Fruit fly (Drosophila melanogaster) whole organism, embryonic: ENCODE data around the gene bin.

ENCODE experiments used
- Bdp1 ChIP-seq: fragments of 200-800 bp; sonication (Bioruptor generic); optimal IDR thresholded peaks from 3 replicates; lab custom pipeline; 2016; ENCODE audit warnings: missing biosample characterization, missing genetic modification characterization
- C15 ChIP-seq: fragments of 200-800 bp; sonication (Bioruptor generic); IDR thresholded peaks from 3 replicates; pipeline ENCODE4 v1.3.6; 2022; ENCODE audit warnings: missing biosample characterization, missing genetic modification characterization
- CG10462 ChIP-seq: fragments of 200-800 bp; sonication (Bioruptor generic); optimal IDR thresholded peaks from 2 replicates; lab custom pipeline; 2016; ENCODE audit warnings: missing biosample characterization, missing genetic modification characterization
- CG11247 ChIP-seq: fragments of 200-800 bp; sonication (Bioruptor generic); IDR thresholded peaks from 2 replicates; pipeline ENCODE4 v1.3.6; 2022; ENCODE audit warnings: missing biosample characterization, missing genetic modification characterization
- CG12155 ChIP-seq: fragments of 200-800 bp; sonication (Bioruptor generic); optimal IDR thresholded peaks from 3 replicates; lab custom pipeline; 2016; ENCODE audit warnings: missing biosample characterization, missing genetic modification characterization
- CG13424 ChIP-seq: fragments of 200-800 bp; sonication (Bioruptor generic); optimal IDR thresholded peaks from 2 replicates; lab custom pipeline; 2019; ENCODE audit warnings: missing biosample characterization, mild to moderate bottlenecking, missing genetic modification characterization, moderate library complexity
- CG15479 ChIP-seq: fragments of 200-800 bp; sonication (Bioruptor generic); optimal IDR thresholded peaks from 3 replicates; lab custom pipeline; 2019; ENCODE audit warnings: missing biosample characterization, mild to moderate bottlenecking, missing genetic modification characterization, moderate library complexity
- CG16815 ChIP-seq: fragments of 200-800 bp; sonication (Bioruptor generic); optimal IDR thresholded peaks from 3 replicates; lab custom pipeline; 2017; ENCODE audit warnings: missing biosample characterization, mild to moderate bottlenecking, missing genetic modification characterization
- CG17568 ChIP-seq: fragments of 200-800 bp; sonication (Bioruptor generic); optimal IDR thresholded peaks from 2 replicates; lab custom pipeline; 2018; ENCODE audit warnings: missing biosample characterization, mild to moderate bottlenecking, missing genetic modification characterization, moderate library complexity
- CG18764 ChIP-seq: fragments of 200-800 bp; sonication (Bioruptor generic); optimal IDR thresholded peaks from 3 replicates; lab custom pipeline; 2016; ENCODE audit warnings: missing biosample characterization, missing genetic modification characterization
- CG30403 ChIP-seq: fragments of 200-800 bp; sonication (Bioruptor generic); optimal IDR thresholded peaks from 3 replicates; lab custom pipeline; 2016; ENCODE audit warnings: missing biosample characterization, missing genetic modification characterization
- CG34376 ChIP-seq: fragments of 200-800 bp; sonication (Bioruptor generic); optimal IDR thresholded peaks from 2 replicates; lab custom pipeline; 2018; ENCODE audit warnings: missing biosample characterization, mild to moderate bottlenecking, missing genetic modification characterization
- CG4707 ChIP-seq: fragments of 200-800 bp; sonication (Bioruptor generic); optimal IDR thresholded peaks from 2 replicates; lab custom pipeline; 2018; ENCODE audit warnings: missing biosample characterization, mild to moderate bottlenecking, missing genetic modification characterization, moderate library complexity
- CG6689 ChIP-seq: fragments of 200-800 bp; sonication (Bioruptor generic); IDR thresholded peaks from 2 replicates; pipeline ENCODE4 v1.3.6; 2022; ENCODE audit warnings: missing biosample characterization, missing genetic modification characterization
- CG7271 ChIP-seq: fragments of 200-800 bp; sonication (Bioruptor generic); optimal IDR thresholded peaks from 2 replicates; lab custom pipeline; 2018; ENCODE audit warnings: missing biosample characterization, mild to moderate bottlenecking, missing genetic modification characterization, moderate library complexity
- CG7987 ChIP-seq: fragments of 200-800 bp; sonication (Bioruptor generic); optimal IDR thresholded peaks from 2 replicates; lab custom pipeline; 2018; ENCODE audit warnings: missing biosample characterization, mild to moderate bottlenecking, missing genetic modification characterization, moderate library complexity
- CG8765 ChIP-seq: fragments of 200-800 bp; sonication (Bioruptor generic); IDR thresholded peaks from 2 replicates; pipeline ENCODE4 v1.3.6; 2022; ENCODE audit warnings: missing biosample characterization, missing genetic modification characterization
- CG9727 ChIP-seq: fragments of 200-800 bp; sonication (Bioruptor generic); optimal IDR thresholded peaks from 3 replicates; lab custom pipeline; 2017; ENCODE audit warnings: missing biosample characterization, mild to moderate bottlenecking, missing genetic modification characterization
- Dbx ChIP-seq: fragments of 200-800 bp; sonication (Bioruptor generic); IDR thresholded peaks from 3 replicates; pipeline ENCODE4 v1.3.6; 2022; ENCODE audit warnings: missing biosample characterization, missing genetic modification characterization
- Drgx ChIP-seq: fragments of 200-800 bp; sonication (Bioruptor generic); IDR thresholded peaks from 2 replicates; pipeline ENCODE4 v1.3.6; 2022; ENCODE audit warnings: missing biosample characterization, missing genetic modification characterization
- Elba2 ChIP-seq: fragments of 200-800 bp; sonication (Bioruptor generic); optimal IDR thresholded peaks from 3 replicates; lab custom pipeline; 2016; ENCODE audit warnings: missing biosample characterization, missing genetic modification characterization
- GATAe ChIP-seq: fragments of 200-800 bp; sonication (Bioruptor generic); conservative IDR thresholded peaks from 2 replicates; pipeline ENCODE4 v1.3.6; 2022; ENCODE audit warnings: missing biosample characterization, missing genetic modification characterization
- Hand ChIP-seq: fragments of 200-800 bp; sonication (Bioruptor generic); optimal IDR thresholded peaks from 2 replicates; lab custom pipeline; 2017; ENCODE audit warnings: mild to moderate bottlenecking, missing biosample characterization, missing genetic modification reagents, missing genetic modification characterization
- Hsf ChIP-seq: fragments of 200-800 bp; sonication (Bioruptor generic); optimal IDR thresholded peaks from 3 replicates; lab custom pipeline; 2016; ENCODE audit warnings: missing biosample characterization, missing genetic modification characterization
- Med ChIP-seq: fragments of 200-800 bp; sonication (Bioruptor generic); peaks from one replicate; lab custom pipeline; 2016; ENCODE audit warnings: missing biosample characterization, missing genetic modification characterization, mild to moderate bottlenecking, inconsistent platforms, moderate library complexity
- Meics ChIP-seq: fragments of 200-800 bp; sonication (Bioruptor generic); optimal IDR thresholded peaks from 2 replicates; lab custom pipeline; 2017; ENCODE audit warnings: missing biosample characterization, mild to moderate bottlenecking, missing genetic modification characterization
- Oli ChIP-seq: fragments of 200-800 bp; sonication (Bioruptor generic); optimal IDR thresholded peaks from 2 replicates; lab custom pipeline; 2018; ENCODE audit warnings: missing biosample characterization, mild to moderate bottlenecking, missing genetic modification characterization, moderate library complexity
- Pdp1 ChIP-seq, 2 experiments: fragments of 200-800 bp; sonication (Bioruptor generic); optimal IDR thresholded peaks; 3 replicates each; lab custom pipeline; 2016; ENCODE audit warnings: missing biosample characterization in 2 of 2, missing genetic modification characterization in 2 of 2, mild to moderate bottlenecking in 1 of 2, moderate library complexity in 1 of 2
- Side ChIP-seq: fragments of 200-800 bp; sonication (Bioruptor generic); optimal IDR thresholded peaks from 2 replicates; lab custom pipeline; 2016; ENCODE audit warnings: missing biosample characterization, missing genetic modification characterization
- bsh ChIP-seq, 2 experiments: fragments of 200-800 bp; sonication (Bioruptor generic); optimal IDR thresholded peaks; 2 replicates each; lab custom pipeline; 2017 to 2018; ENCODE audit warnings: mild to moderate bottlenecking in 2 of 2, missing biosample characterization in 2 of 2, missing genetic modification characterization in 2 of 2, moderate library complexity in 1 of 2
- crol ChIP-seq: fragments of 200-800 bp; sonication (Bioruptor generic); IDR thresholded peaks from 2 replicates; pipeline ENCODE4 v1.3.6; 2022; ENCODE audit warnings: missing biosample characterization, missing genetic modification characterization
- exex ChIP-seq: fragments of 200-800 bp; sonication (Bioruptor generic); optimal IDR thresholded peaks from 4 replicates; lab custom pipeline; 2018; ENCODE audit warnings: missing biosample characterization, mild to moderate bottlenecking, missing genetic modification characterization, moderate library complexity
- hkb ChIP-seq, 2 experiments: fragments of 200-800 bp in 1 of 2; fragments of >200 bp in 1 of 2; sonication (Bioruptor generic) in 1 of 2; IDR thresholded peaks in 1 of 2; optimal IDR thresholded peaks in 1 of 2; 2 replicates each; pipeline versions ENCODE4 v1.3.6 to Lab custom; 2017 to 2022; ENCODE audit warnings: missing biosample characterization in 1 of 2, missing genetic modification characterization in 1 of 2
- hth ChIP-seq: fragments of >200 bp; optimal IDR thresholded peaks from 2 replicates; lab custom pipeline; 2017; ENCODE audit warnings: inconsistent platforms
- insv ChIP-seq, 2 experiments: fragments of 200-800 bp; sonication (Bioruptor generic); optimal IDR thresholded peaks; 3 replicates each; lab custom pipeline; 2016 to 2018; ENCODE audit warnings: missing biosample characterization in 2 of 2, missing genetic modification characterization in 2 of 2
- mirr ChIP-seq: fragments of 200-800 bp; sonication (Bioruptor generic); optimal IDR thresholded peaks from 3 replicates; lab custom pipeline; 2018; ENCODE audit warnings: missing biosample characterization, mild to moderate bottlenecking, missing genetic modification characterization
- org-1 ChIP-seq: fragments of 200-800 bp; sonication (Bioruptor generic); optimal IDR thresholded peaks from 2 replicates; lab custom pipeline; 2017; ENCODE audit warnings: missing biosample characterization, missing genetic modification characterization
- otp ChIP-seq: fragments of 200-800 bp; sonication (Bioruptor generic); IDR thresholded peaks from 3 replicates; pipeline ENCODE4, ENCODE4 v1.3.6; 2022; ENCODE audit warnings: missing biosample characterization, missing genetic modification characterization
- pnt ChIP-seq: fragments of 200-800 bp; sonication (Bioruptor generic); optimal IDR thresholded peaks from 3 replicates; lab custom pipeline; 2016; ENCODE audit warnings: missing biosample characterization, missing genetic modification characterization
- repo ChIP-seq: fragments of 200-800 bp; sonication (Bioruptor generic); optimal IDR thresholded peaks from 2 replicates; lab custom pipeline; 2016; ENCODE audit warnings: missing biosample characterization, missing genetic modification characterization
- sens ChIP-seq: fragments of 200-800 bp; sonication (Bioruptor generic); peaks from one replicate; lab custom pipeline; 2016; ENCODE audit warnings: missing biosample characterization, missing genetic modification characterization
- slbo ChIP-seq: fragments of 200-800 bp; sonication (Bioruptor generic); IDR thresholded peaks from 2 replicates; pipeline ENCODE4 v1.3.6; 2022; ENCODE audit warnings: missing biosample characterization, missing genetic modification characterization
- slou ChIP-seq: fragments of 200-800 bp; sonication (Bioruptor generic); optimal IDR thresholded peaks from 3 replicates; lab custom pipeline; 2016; ENCODE audit warnings: missing biosample characterization, missing genetic modification characterization
- sug ChIP-seq: fragments of 200-800 bp; optimal IDR thresholded peaks from 2 replicates; lab custom pipeline; 2019; ENCODE audit warnings: missing biosample characterization, mild to moderate bottlenecking, missing genetic modification characterization, moderate library complexity
- tin ChIP-seq: fragments of 200-800 bp; sonication (Bioruptor generic); optimal IDR thresholded peaks from 3 replicates; lab custom pipeline; 2016; ENCODE audit warnings: missing biosample characterization, missing genetic modification characterization
- tio ChIP-seq: fragments of 200-800 bp; sonication (Bioruptor generic); optimal IDR thresholded peaks from 2 replicates; lab custom pipeline; 2017; ENCODE audit warnings: missing biosample characterization, missing genetic modification characterization, inconsistent platforms
- tll ChIP-seq, 2 experiments: fragments of 200-800 bp in 1 of 2; fragments of >200 bp in 1 of 2; sonication (Bioruptor generic) in 1 of 2; optimal IDR thresholded peaks; 2 replicates each; lab custom pipeline; 2017 to 2019; ENCODE audit warnings: missing biosample characterization in 2 of 2, missing genetic modification characterization in 2 of 2, mild to moderate bottlenecking in 1 of 2, moderate library complexity in 1 of 2
- vfl ChIP-seq: fragments of 200-800 bp; sonication (Bioruptor generic); optimal IDR thresholded peaks from 2 replicates; lab custom pipeline; 2016; ENCODE audit warnings: missing biosample characterization, missing genetic modification characterization
- vnd ChIP-seq: fragments of 200-800 bp; sonication (Bioruptor generic); IDR thresholded peaks from 3 replicates; pipeline ENCODE4 v1.3.6; 2022; ENCODE audit warnings: missing biosample characterization, missing genetic modification characterization; ENCODE audit not compliant: partially characterized antibody

The bin gene

DNA sequence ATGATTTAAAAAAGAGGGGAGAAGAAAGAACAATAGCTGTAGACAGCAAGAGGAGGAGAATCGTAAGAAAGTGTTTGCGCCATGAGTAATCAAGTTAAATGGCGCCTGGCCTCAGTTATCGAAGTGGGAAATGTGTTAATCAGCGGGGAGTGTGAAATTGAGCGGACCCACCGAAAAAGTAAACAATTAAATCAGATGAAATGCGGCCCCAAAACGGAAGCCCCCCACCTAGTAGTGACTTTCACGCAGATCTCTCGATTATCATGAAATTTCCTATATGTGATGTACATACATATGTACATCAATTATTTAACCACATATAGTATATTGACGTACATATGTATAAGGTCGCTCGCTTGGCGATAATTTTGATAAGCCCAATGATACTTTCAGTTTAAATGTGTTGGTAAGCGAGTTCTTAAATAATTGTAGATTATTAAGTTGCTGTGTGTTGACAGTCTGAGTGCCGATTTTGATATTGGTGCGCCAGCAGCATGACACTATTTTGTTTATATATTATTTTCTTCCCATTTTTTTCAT is 13.8 kb upstream of the bin start:
- peak; percentile 55 for TF ChIP-seq Med (GFP tag; lab: Kevin White, UChicago)
- TF ChIP-seq Dbx (GFP tag; lab: Robert Waterston, UW) = no peak
- peak; percentile 7 for TF ChIP-seq mirr
- TF ChIP-seq Elba2 (GFP tag; lab: Kevin White, UChicago) = no peak
- TF ChIP-seq sens (GFP tag; lab: Kevin White, UChicago) = peak; percentile 71
- TF ChIP-seq pnt (GFP tag; lab: Kevin White, UChicago) = no peak
- peak in 1 of 2 experiments; percentile 2 for TF ChIP-seq Pdp1 (GFP tag; optimal IDR thresholded peaks at IDR 0.05; lab: Kevin White, UChicago)
- TF ChIP-seq GATAe (GFP tag; lab: Robert Waterston, UW) = 0 out of 2 replicates have a peak, but pooled peaks have one; percentile 26
- TF ChIP-seq crol (GFP tag; lab: Robert Waterston, UW) = peak; percentile 40; the same call in 1 of the 2 replicates
- peak; percentile 47 for TF ChIP-seq exex (tag; lab: Kevin White, UChicago)
- no peak for TF ChIP-seq CG12155 (GFP tag; lab: Kevin White, UChicago)
- TF ChIP-seq insv (GFP tag; optimal IDR thresholded peaks at IDR 0.05; lab: Kevin White, UChicago) = no peak
- no peak for TF ChIP-seq org-1 (GFP tag; lab: Kevin White, UChicago)
- no peak for TF ChIP-seq Hand (GFP tag; lab: Kevin White, UChicago)
- no peak for TF ChIP-seq vfl (GFP tag; lab: Kevin White, UChicago)
- no peak for TF ChIP-seq CG8765 (GFP tag; lab: Robert Waterston, UW)
- peak; percentile 73 for TF ChIP-seq sug (tag; lab: Kevin White, UChicago)
- TF ChIP-seq tin (GFP tag; lab: Kevin White, UChicago) = no peak
- no peak for TF ChIP-seq CG30403 (GFP tag; lab: Kevin White, UChicago)
- TF ChIP-seq Side (GFP tag; lab: Kevin White, UChicago) = no peak
- TF ChIP-seq Hsf (GFP tag; lab: Kevin White, UChicago) = no peak
- TF ChIP-seq CG34376 (GFP tag; lab: Kevin White, UChicago) = peak; percentile 45
- TF ChIP-seq CG17568 (GFP tag; lab: Kevin White, UChicago) = no peak
- TF ChIP-seq otp (GFP tag; lab: Robert Waterston, UW) = peak; percentile 61; the same call in 1 of the 3 replicates
- no peak for TF ChIP-seq repo
- TF ChIP-seq slbo (GFP tag; lab: Robert Waterston, UW) = no peak
- TF ChIP-seq vnd (GFP tag; lab: Robert Waterston, UW) = no peak
- TF ChIP-seq CG6689 (GFP tag; lab: Robert Waterston, UW) = no peak

DNA sequence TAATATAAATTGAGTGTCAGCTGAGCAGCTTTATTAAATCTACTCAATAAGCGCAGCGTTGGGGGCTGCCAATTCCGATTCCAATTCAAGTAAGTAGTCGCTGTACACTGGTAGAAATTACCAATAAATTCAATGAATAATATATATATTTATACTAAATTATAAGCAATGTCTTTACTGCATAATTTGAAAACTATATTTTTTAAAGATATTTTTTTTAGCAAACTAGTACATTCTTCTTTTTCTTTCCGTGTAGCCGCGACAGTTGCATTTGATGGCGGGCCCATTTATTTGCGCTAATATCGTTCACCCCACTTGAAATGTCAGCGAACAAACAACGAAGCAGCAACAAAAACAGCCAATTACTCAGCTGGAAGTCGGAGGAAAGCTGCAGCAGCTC is 13.0 kb upstream of the bin start:
- TF ChIP-seq hkb (optimal IDR thresholded peaks at IDR 0.05; lab: Kevin White, UChicago) = no peak
- peak; percentile 79 for TF ChIP-seq hkb (GFP tag; IDR thresholded peaks at IDR 0.05; lab: Robert Waterston, UW)
- peak; percentile 73 for TF ChIP-seq Oli
- TF ChIP-seq CG15479 (GFP tag; lab: Kevin White, UChicago) = no peak
- TF ChIP-seq Elba2 (GFP tag; lab: Kevin White, UChicago) = no peak
- no peak for TF ChIP-seq Bdp1 (GFP tag; lab: Kevin White, UChicago)
- TF ChIP-seq CG10462 (GFP tag; lab: Kevin White, UChicago) = peak; percentile 29
- peak; percentile 72 for TF ChIP-seq CG9727
- peak; percentile 23 for TF ChIP-seq CG18764
- TF ChIP-seq slou (GFP tag; lab: Kevin White, UChicago) = no peak
- no peak for TF ChIP-seq CG7987 (GFP tag; lab: Kevin White, UChicago)
- 0 out of 3 replicates have a peak, but pooled peaks have one; percentile 33 for TF ChIP-seq C15 (GFP tag; lab: Robert Waterston, UW)
- TF ChIP-seq Drgx (GFP tag; lab: Robert Waterston, UW) = peak; percentile 85
- TF ChIP-seq CG16815 (GFP tag; lab: Kevin White, UChicago) = peak; percentile 42
- peak; percentile 30 for TF ChIP-seq Meics (GFP tag; lab: Kevin White, UChicago)
- TF ChIP-seq otp (GFP tag; lab: Robert Waterston, UW) = 0 out of 3 replicates have a peak, but pooled peaks have one; percentile 31
- TF ChIP-seq CG11247 (GFP tag; lab: Robert Waterston, UW) = peak; percentile 37; the same call in 1 of the 2 replicates
- TF ChIP-seq CG4707 (GFP tag; lab: Kevin White, UChicago) = peak; percentile 16
- TF ChIP-seq hth = no peak
- TF ChIP-seq CG13424 = peak; percentile 50
- TF ChIP-seq bsh (GFP tag; optimal IDR thresholded peaks at IDR 0.05; lab: Kevin White, UChicago) = peak in 1 of 2 experiments; percentile 74
- TF ChIP-seq CG7271 = no peak
- no peak for TF ChIP-seq tll (GFP tag; optimal IDR thresholded peaks at IDR 0.05; lab: Kevin White, UChicago)
- TF ChIP-seq tio (GFP tag; lab: Kevin White, UChicago) = peak; percentile 27
